Worm (Caenorhabditis elegans) whole organism, late embryonic: Measurements from ENCODE around the gene srp-3.
A peak's percentile ranks its signal among the peaks of the same experiment; 100 is the strongest.

Experiments
- C08G9.2 ChIP-seq: sonication (generic microtip); optimal IDR thresholded peaks from 2 replicates; lab custom pipeline; 2016; ENCODE audit warnings: mild to moderate bottlenecking, missing genetic modification characterization, moderate library complexity, missing compliant biosample characterization
- C38D4.7 ChIP-seq: fragments of 200-800 bp; sonication (Bioruptor generic); optimal IDR thresholded peaks from 2 replicates; lab custom pipeline; 2018; ENCODE audit warnings: mild to moderate bottlenecking, missing genetic modification characterization, moderate library complexity, missing compliant biosample characterization
- K02D7.2 ChIP-seq: sonication (generic microtip); optimal IDR thresholded peaks from 2 replicates; lab custom pipeline; 2017; ENCODE audit warnings: mild to moderate bottlenecking, missing genetic modification characterization, missing compliant biosample characterization
- ama-1 ChIP-seq: fragments of 150-350 bp; optimal IDR thresholded peaks from 2 replicates; lab custom pipeline; 2014
- ceh-18 ChIP-seq: sonication (generic microtip); optimal IDR thresholded peaks from 2 replicates; lab custom pipeline; 2016; ENCODE audit warnings: missing genetic modification characterization, missing compliant biosample characterization
- ceh-19 ChIP-seq: fragments of 200-800 bp; sonication (Bioruptor generic); optimal IDR thresholded peaks from 2 replicates; lab custom pipeline; 2018; ENCODE audit warnings: mild to moderate bottlenecking, missing genetic modification characterization, missing compliant biosample characterization
- ceh-22 ChIP-seq: sonication (generic microtip); optimal IDR thresholded peaks from 2 replicates; lab custom pipeline; 2017; ENCODE audit warnings: missing biosample characterization, missing genetic modification characterization
- ceh-24 ChIP-seq: sonication (generic microtip); optimal IDR thresholded peaks from 2 replicates; lab custom pipeline; 2016; ENCODE audit warnings: mild to moderate bottlenecking, missing genetic modification characterization, missing compliant biosample characterization
- ceh-30 ChIP-seq: fragments of 150-350 bp; optimal IDR thresholded peaks from 2 replicates; lab custom pipeline; 2014; ENCODE audit warnings: missing biosample characterization, missing genetic modification characterization
- ceh-34 ChIP-seq: sonication (generic microtip); optimal IDR thresholded peaks from 2 replicates; lab custom pipeline; 2016; ENCODE audit warnings: mild to moderate bottlenecking, missing genetic modification characterization, missing compliant biosample characterization
- ceh-48 ChIP-seq: sonication (generic microtip); optimal IDR thresholded peaks from 2 replicates; lab custom pipeline; 2016; ENCODE audit warnings: missing genetic modification characterization, inconsistent platforms, missing compliant biosample characterization
- ceh-6 ChIP-seq: fragments of 200-800 bp; sonication (Bioruptor generic); optimal IDR thresholded peaks from 2 replicates; lab custom pipeline; 2018; ENCODE audit warnings: mild to moderate bottlenecking, missing genetic modification characterization, missing compliant biosample characterization
- che-1 ChIP-seq: sonication (generic microtip); optimal IDR thresholded peaks from 2 replicates; lab custom pipeline; 2016; ENCODE audit warnings: mild to moderate bottlenecking, missing genetic modification characterization, missing compliant biosample characterization
- dmd-4 ChIP-seq: sonication (generic microtip); optimal IDR thresholded peaks from 2 replicates; lab custom pipeline; 2016; ENCODE audit warnings: borderline replicate concordance, missing genetic modification characterization, missing compliant biosample characterization
- elt-2 ChIP-seq: sonication (generic microtip); optimal IDR thresholded peaks from 2 replicates; lab custom pipeline; 2016; ENCODE audit warnings: missing genetic modification reagents, missing genetic modification characterization, missing compliant biosample characterization
- elt-4 ChIP-seq: sonication (generic microtip); optimal IDR thresholded peaks from 2 replicates; lab custom pipeline; 2016; ENCODE audit warnings: missing genetic modification characterization, missing compliant biosample characterization
- ets-4 ChIP-seq: sonication (generic microtip); optimal IDR thresholded peaks from 2 replicates; lab custom pipeline; 2016; ENCODE audit warnings: missing genetic modification characterization, missing compliant biosample characterization
- eyg-1 ChIP-seq: sonication (generic microtip); optimal IDR thresholded peaks from 2 replicates; lab custom pipeline; 2016; ENCODE audit warnings: missing genotype, missing genetic modification characterization, missing compliant biosample characterization
- fax-1 ChIP-seq: sonication (generic microtip); optimal IDR thresholded peaks from 2 replicates; lab custom pipeline; 2016; ENCODE audit warnings: missing genotype, missing genetic modification characterization, missing compliant biosample characterization
- fkh-10 ChIP-seq: fragments of 150-350 bp; optimal IDR thresholded peaks from 2 replicates; lab custom pipeline; 2014; ENCODE audit warnings: missing biosample characterization, missing genetic modification reagents, missing genetic modification characterization
- gmeb-2 ChIP-seq: sonication (generic microtip); optimal IDR thresholded peaks from 2 replicates; lab custom pipeline; 2016; ENCODE audit warnings: missing genetic modification characterization, inconsistent platforms, missing compliant biosample characterization
- hlh-13 ChIP-seq: fragments of 200-800 bp; sonication (Bioruptor generic); optimal IDR thresholded peaks from 2 replicates; lab custom pipeline; 2018; ENCODE audit warnings: mild to moderate bottlenecking, missing genetic modification characterization, missing compliant biosample characterization
- hlh-15 ChIP-seq: sonication (generic microtip); optimal IDR thresholded peaks from 2 replicates; lab custom pipeline; 2016; ENCODE audit warnings: missing genetic modification characterization, missing compliant biosample characterization
- hlh-30 ChIP-seq: sonication (generic microtip); optimal IDR thresholded peaks from 2 replicates; lab custom pipeline; 2017; ENCODE audit warnings: antibody characterized with exemption, missing genetic modification characterization, missing compliant biosample characterization; ENCODE audit not compliant: insufficient read depth
- hlh-6 ChIP-seq: sonication (generic microtip); optimal IDR thresholded peaks from 2 replicates; lab custom pipeline; 2016; ENCODE audit warnings: missing genotype, missing genetic modification characterization, missing compliant biosample characterization
- lin-11 ChIP-seq: fragments of 200-800 bp; sonication (Bioruptor generic); optimal IDR thresholded peaks from 2 replicates; lab custom pipeline; 2018; ENCODE audit warnings: mild to moderate bottlenecking, missing genetic modification characterization, missing compliant biosample characterization
- madf-2 ChIP-seq: sonication (generic microtip); optimal IDR thresholded peaks from 2 replicates; lab custom pipeline; 2017; ENCODE audit warnings: missing genetic modification characterization, missing compliant biosample characterization
- mec-3 ChIP-seq: sonication (generic microtip); optimal IDR thresholded peaks from 2 replicates; lab custom pipeline; 2016; ENCODE audit warnings: borderline replicate concordance, missing genetic modification characterization, missing compliant biosample characterization
- nfya-1 ChIP-seq: sonication (generic microtip); optimal IDR thresholded peaks from 2 replicates; lab custom pipeline; 2017; ENCODE audit warnings: missing genetic modification characterization, mild to moderate bottlenecking, missing compliant biosample characterization, antibody characterized with exemption, moderate library complexity
- nhr-11 ChIP-seq: fragments of 150-350 bp; optimal IDR thresholded peaks from 2 replicates; lab custom pipeline; 2014; ENCODE audit warnings: missing biosample characterization, missing genetic modification characterization
- nhr-232 ChIP-seq: sonication (generic microtip); optimal IDR thresholded peaks from 2 replicates; lab custom pipeline; 2016; ENCODE audit warnings: missing genetic modification characterization, missing compliant biosample characterization
- npax-4 ChIP-seq: sonication (generic microtip); optimal IDR thresholded peaks from 2 replicates; lab custom pipeline; 2016; ENCODE audit warnings: missing genetic modification characterization, missing compliant biosample characterization
- odd-2 ChIP-seq: sonication (generic microtip); optimal IDR thresholded peaks from 2 replicates; lab custom pipeline; 2017; ENCODE audit warnings: antibody characterized with exemption, mild to moderate bottlenecking, missing genetic modification characterization, missing compliant biosample characterization
- pag-3 ChIP-seq: sonication (generic microtip); optimal IDR thresholded peaks from 2 replicates; lab custom pipeline; 2016; ENCODE audit warnings: missing compliant biosample characterization, missing genetic modification characterization, borderline replicate concordance
- pat-9 ChIP-seq: fragments of 200-800 bp; sonication (Bioruptor generic); optimal IDR thresholded peaks from 2 replicates; lab custom pipeline; 2018; ENCODE audit warnings: mild to moderate bottlenecking, missing genetic modification characterization, moderate library complexity, missing compliant biosample characterization
- pqm-1 ChIP-seq: sonication (generic microtip); optimal IDR thresholded peaks from 2 replicates; lab custom pipeline; 2016; ENCODE audit warnings: missing genetic modification characterization, missing compliant biosample characterization
- pros-1 ChIP-seq: fragments of 150-350 bp; optimal IDR thresholded peaks from 2 replicates; lab custom pipeline; 2014; ENCODE audit warnings: missing biosample characterization, missing genetic modification reagents, missing genetic modification characterization
- ref-2 ChIP-seq: sonication (generic microtip); optimal IDR thresholded peaks from 2 replicates; lab custom pipeline; 2016; ENCODE audit warnings: missing genetic modification characterization, missing compliant biosample characterization
- rnt-1 ChIP-seq: sonication (generic microtip); optimal IDR thresholded peaks from 2 replicates; lab custom pipeline; 2016; ENCODE audit warnings: missing genetic modification characterization, missing compliant biosample characterization
- sdc-2 ChIP-seq: sonication (generic microtip); optimal IDR thresholded peaks from 2 replicates; lab custom pipeline; 2016; ENCODE audit warnings: missing genotype, missing genetic modification characterization, missing compliant biosample characterization
- sox-4 ChIP-seq: sonication (generic microtip); optimal IDR thresholded peaks from 2 replicates; lab custom pipeline; 2017; ENCODE audit warnings: mild to moderate bottlenecking, missing genetic modification characterization, inconsistent platforms, missing compliant biosample characterization
- tbx-2 ChIP-seq: sonication (generic microtip); optimal IDR thresholded peaks from 2 replicates; lab custom pipeline; 2016; ENCODE audit warnings: missing genetic modification characterization, missing compliant biosample characterization
- unc-42 ChIP-seq: sonication (generic microtip); optimal IDR thresholded peaks from 2 replicates; lab custom pipeline; 2016; ENCODE audit warnings: missing genotype, missing genetic modification characterization, missing compliant biosample characterization
- unc-55 ChIP-seq: sonication (generic microtip); optimal IDR thresholded peaks from 2 replicates; lab custom pipeline; 2017; ENCODE audit warnings: missing biosample characterization, missing genetic modification reagents, missing genetic modification characterization
- unc-86 ChIP-seq: sonication (generic microtip); optimal IDR thresholded peaks from 2 replicates; lab custom pipeline; 2016; ENCODE audit warnings: missing genetic modification characterization, missing compliant biosample characterization
- zip-5 ChIP-seq: sonication (generic microtip); optimal IDR thresholded peaks from 2 replicates; lab custom pipeline; 2016; ENCODE audit warnings: missing genetic modification characterization, missing compliant biosample characterization

The srp-3 gene

DNA sequence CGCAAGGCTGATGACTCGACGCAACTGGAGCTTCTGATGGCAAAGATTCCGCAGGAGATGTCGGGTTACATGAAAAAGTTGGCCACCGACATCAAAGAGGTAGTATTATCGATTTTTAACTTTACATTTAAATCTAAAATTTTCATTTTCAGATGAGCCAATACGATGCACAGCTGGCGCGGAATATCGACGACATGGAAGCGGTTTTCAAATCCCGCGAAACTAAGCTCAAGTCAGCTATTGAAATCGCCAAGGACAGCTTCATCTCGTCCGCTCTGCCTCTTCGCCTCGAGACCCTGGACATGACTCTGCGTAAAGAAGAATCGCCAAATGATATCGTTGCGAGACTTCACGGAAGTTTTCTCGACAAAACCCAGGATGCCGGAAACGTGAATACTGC lies 39.0 kb upstream of the srp-3 start, which contains the start of gene T10B5.3:
TSS of gene T10B5.3 (minus strand) at position 101 of the 400 bp plus-strand sequence.
- TF ChIP-seq gmeb-2 (tag; lab: Kevin White, UChicago) = no peak
- no peak for TF ChIP-seq ama-1
- TF ChIP-seq nfya-1 (tag; lab: Kevin White, UChicago) = no peak
- TF ChIP-seq pat-9 (tag; lab: Kevin White, UChicago) = no peak
- TF ChIP-seq unc-86 (tag; lab: Kevin White, UChicago) = no peak
- TF ChIP-seq hlh-6 (tag; lab: Kevin White, UChicago) = no peak
- no peak for TF ChIP-seq sdc-2 (tag; lab: Kevin White, UChicago)
- no peak for TF ChIP-seq nhr-11
- no peak for TF ChIP-seq ceh-24 (tag; lab: Kevin White, UChicago)
- no peak for TF ChIP-seq pqm-1
- TF ChIP-seq mec-3 (tag; lab: Kevin White, UChicago) = no peak
- TF ChIP-seq unc-55 (GFP tag; lab: Kevin White, UChicago) = no peak
- no peak for TF ChIP-seq rnt-1 (tag; lab: Kevin White, UChicago)
- no peak for TF ChIP-seq fax-1 (tag; lab: Kevin White, UChicago)
- TF ChIP-seq elt-2 (tag; lab: Kevin White, UChicago) = no peak
- no peak for TF ChIP-seq nhr-232
- no peak for TF ChIP-seq npax-4 (tag; lab: Kevin White, UChicago)
- no peak for TF ChIP-seq odd-2 (tag; lab: Kevin White, UChicago)
- no peak for TF ChIP-seq ets-4 (tag; lab: Kevin White, UChicago)
- no peak for TF ChIP-seq elt-4 (tag; lab: Kevin White, UChicago)

DNA sequence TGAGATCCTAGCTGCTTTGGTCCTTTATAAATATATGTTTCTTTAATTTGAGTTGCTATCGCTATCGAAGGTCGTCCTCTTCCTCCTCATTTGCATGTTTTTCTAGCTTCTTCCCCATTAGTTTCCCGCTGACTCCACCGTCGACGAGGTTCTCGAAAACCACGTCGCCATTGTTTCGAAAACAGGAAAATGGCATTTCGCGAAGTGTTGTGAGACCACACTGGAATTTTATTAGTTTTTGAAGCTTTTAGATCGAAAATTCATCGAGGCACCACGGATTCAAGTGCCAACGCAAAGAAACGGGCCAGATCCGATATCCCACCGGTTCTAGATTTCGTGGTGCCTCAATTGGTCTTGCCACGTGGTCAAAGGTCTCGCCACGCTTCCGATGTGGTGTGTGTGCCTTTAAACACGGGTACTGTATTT lies 38.1 kb upstream of the srp-3 start:
- TF ChIP-seq dmd-4 (no peak), madf-2 (tag; lab: Kevin White, UChicago) (no peak), K02D7.2 (tag; lab: Kevin White, UChicago) (no peak), C38D4.7 (no peak), pqm-1 (no peak), unc-55 (GFP tag; lab: Kevin White, UChicago) (no peak), che-1 (no peak), unc-86 (tag; lab: Kevin White, UChicago) (no peak), ceh-34 (tag; lab: Kevin White, UChicago) (no peak), hlh-15 (tag; lab: Kevin White, UChicago) (no peak), ceh-48 (tag; lab: Kevin White, UChicago) (no peak)
- TF ChIP-seq, all 69 proteins: peak for 0

DNA sequence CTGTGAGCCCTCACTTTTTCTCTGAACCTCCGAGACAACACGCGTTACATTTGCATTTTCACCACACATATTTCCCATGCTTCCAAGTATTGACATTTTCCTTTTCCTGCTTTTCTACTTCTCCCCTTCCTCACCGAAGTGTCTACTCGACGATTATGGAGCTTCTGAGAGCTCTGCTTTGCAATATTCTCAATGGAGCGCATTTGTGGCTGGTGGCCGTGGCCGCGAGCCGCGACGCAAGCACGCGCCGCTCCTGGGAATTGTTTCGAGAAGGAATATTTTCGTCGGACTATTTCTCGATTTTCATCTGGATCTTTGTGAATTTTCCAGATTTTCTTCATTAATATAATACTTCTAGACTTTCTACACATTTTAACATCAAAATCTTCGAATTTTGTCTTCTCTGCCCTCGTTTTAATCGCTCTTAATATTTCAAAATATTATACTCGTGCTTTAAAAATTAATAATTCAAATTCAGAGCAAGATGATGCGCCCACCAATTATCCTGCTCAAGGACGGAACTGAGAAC lies 36.8 kb upstream of the srp-3 start, which contains the start of the genes T10B5.4 and cct-7:
TSS of gene T10B5.4 (minus strand) at position 40 of the 529 bp plus-strand sequence.
TSS of gene cct-7 (plus strand) at position 479 of the 529 bp plus-strand sequence.
- TF ChIP-seq ceh-18 (tag; lab: Kevin White, UChicago) = peak; percentile 87
- TF ChIP-seq nhr-11 = no peak
- TF ChIP-seq ceh-6 (GFP tag; lab: Kevin White, UChicago) = peak; percentile 24
- no peak for TF ChIP-seq hlh-15 (tag; lab: Kevin White, UChicago)
- TF ChIP-seq ceh-22 = peak; percentile 17
- TF ChIP-seq zip-5 (tag; lab: Kevin White, UChicago) = peak; percentile 20
- TF ChIP-seq C08G9.2 = peak; percentile 78
- TF ChIP-seq ref-2 (tag; lab: Kevin White, UChicago) = peak; percentile 70
- no peak for TF ChIP-seq ama-1
- TF ChIP-seq ceh-30 (tag; lab: Kevin White, UChicago) = peak; percentile 10
- no peak for TF ChIP-seq mec-3 (tag; lab: Kevin White, UChicago)
- TF ChIP-seq hlh-13 (GFP tag; lab: Kevin White, UChicago) = no peak
- no peak for TF ChIP-seq sdc-2 (tag; lab: Kevin White, UChicago)
- no peak for TF ChIP-seq lin-11 (tag; lab: Kevin White, UChicago)
- TF ChIP-seq fkh-10 (GFP tag; lab: Kevin White, UChicago) = peak; percentile 63
- TF ChIP-seq nhr-232 = no peak
- peak; percentile 61 for TF ChIP-seq pros-1 (tag; lab: Kevin White, UChicago)
- TF ChIP-seq eyg-1 = peak; percentile 66
- TF ChIP-seq fax-1 (tag; lab: Kevin White, UChicago) = peak; percentile 10
- peak; percentile 53 for TF ChIP-seq unc-55 (GFP tag; lab: Kevin White, UChicago)
- no peak for TF ChIP-seq sox-4 (tag; lab: Kevin White, UChicago)
- TF ChIP-seq nfya-1 (tag; lab: Kevin White, UChicago) = peak; percentile 92
- peak; percentile 85 for TF ChIP-seq ceh-34 (tag; lab: Kevin White, UChicago)
- TF ChIP-seq ceh-19 = peak; percentile 64
- no peak for TF ChIP-seq elt-2 (tag; lab: Kevin White, UChicago)
- TF ChIP-seq pqm-1 = peak; percentile 55
- TF ChIP-seq tbx-2 (tag; lab: Kevin White, UChicago) = peak; percentile 96
- peak; percentile 81 for TF ChIP-seq hlh-30 (tag; lab: Kevin White, UChicago)
- peak; percentile 16 for TF ChIP-seq pag-3 (tag; lab: Kevin White, UChicago)
- peak; percentile 88 for TF ChIP-seq unc-42 (tag; lab: Kevin White, UChicago)
- peak; percentile 61 for TF ChIP-seq unc-86 (tag; lab: Kevin White, UChicago)
- TF ChIP-seq hlh-6 (tag; lab: Kevin White, UChicago) = no peak
- TF ChIP-seq ceh-24 (tag; lab: Kevin White, UChicago) = no peak
- TF ChIP-seq rnt-1 (tag; lab: Kevin White, UChicago) = peak; percentile 80
